Worm (Caenorhabditis elegans): ENCODE data around the gene tra-1.
"Not testable (repeated sequence)": the region's sequence is repeated elsewhere in the genome, so short reads cannot be mapped to it uniquely, and the experiment has no call there.

Gene tra-1

DNA sequence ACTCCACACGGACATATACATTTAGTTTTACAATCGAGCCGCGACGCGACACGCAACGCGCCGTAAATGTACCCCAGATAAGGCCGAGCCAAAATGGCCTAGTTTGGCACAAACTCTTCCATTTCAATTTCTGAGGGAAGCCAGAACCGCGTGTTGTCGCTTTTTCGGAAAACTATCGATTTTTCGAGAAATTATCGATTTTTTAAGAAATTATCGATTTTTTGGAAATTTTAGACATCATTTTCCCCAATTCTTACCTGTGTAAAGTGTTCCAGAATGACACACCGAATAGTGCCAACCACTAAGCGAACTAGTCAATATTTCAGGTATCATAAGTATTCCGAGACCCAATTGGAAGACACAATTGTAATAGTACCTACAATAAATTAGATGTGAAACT is 36.4 kb upstream of the tra-1 start:
- TF ChIP-seq sox-2 (GFP tag; IDR thresholded peaks at IDR 0.05) (no peak), fkh-6 (tag; optimal IDR thresholded peaks at IDR 0.05) (no peak), K09A11.1 (tag; optimal IDR thresholded peaks at IDR 0.05; ENCODE audit: insufficient read depth) (no peak), pax-1 (tag; optimal IDR thresholded peaks at IDR 0.05) (no peak)

DNA sequence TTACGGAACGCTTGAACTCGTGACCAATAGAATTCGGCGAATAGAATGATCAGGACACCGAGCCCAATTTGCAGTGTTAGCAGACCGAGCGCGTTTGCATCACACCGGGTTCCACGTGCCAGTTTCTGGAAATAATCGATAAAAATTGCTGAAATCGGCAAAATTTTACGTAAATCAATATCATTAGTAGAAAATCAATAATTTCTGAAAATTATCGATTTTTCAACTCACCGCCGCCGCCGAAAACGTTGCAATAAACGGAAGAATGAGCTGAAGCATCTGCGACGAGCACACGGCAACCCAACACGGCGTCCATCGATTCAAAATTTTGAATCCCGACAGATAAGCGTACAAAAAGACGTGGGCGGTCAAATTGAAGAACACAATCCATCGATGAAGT is 35.6 kb upstream of the tra-1 start:
- TF ChIP-seq F13H6.1 (tag; optimal IDR thresholded peaks at IDR 0.05) (no peak), ref-2 (tag; optimal IDR thresholded peaks at IDR 0.05) (no peak), unc-3 (GFP tag; conservative IDR thresholded peaks at IDR 0.05) (no peak), unc-3 (tag; optimal IDR thresholded peaks at IDR 0.05) (no peak)

DNA sequence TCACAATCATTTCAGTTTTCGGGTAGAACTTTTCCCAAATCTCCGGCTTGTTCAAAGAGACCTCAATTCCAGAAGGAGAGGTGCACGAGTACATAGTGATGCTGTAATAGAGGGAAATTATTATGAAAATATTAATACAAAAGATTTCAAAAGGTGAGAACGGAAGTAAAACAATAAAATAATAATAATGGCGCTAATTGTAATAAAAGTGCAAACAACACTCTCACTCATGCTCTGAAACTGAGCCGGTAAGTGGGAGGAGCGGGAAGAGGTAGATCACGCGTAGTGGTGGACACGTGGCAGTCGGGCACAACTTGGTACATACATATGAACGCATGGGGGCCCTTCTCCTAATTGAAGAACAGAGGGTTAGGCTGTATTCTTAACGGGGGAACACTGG is 32.0 kb upstream of the tra-1 start, which contains the start of gene tbx-37:
TSS of gene tbx-37 (minus strand) at position 101 of the 400 bp plus-strand sequence.
- TF ChIP-seq pros-1 (tag; optimal IDR thresholded peaks at IDR 0.05) = no peak
- TF ChIP-seq ttx-3 (tag; optimal IDR thresholded peaks at IDR 0.05) = no peak

DNA sequence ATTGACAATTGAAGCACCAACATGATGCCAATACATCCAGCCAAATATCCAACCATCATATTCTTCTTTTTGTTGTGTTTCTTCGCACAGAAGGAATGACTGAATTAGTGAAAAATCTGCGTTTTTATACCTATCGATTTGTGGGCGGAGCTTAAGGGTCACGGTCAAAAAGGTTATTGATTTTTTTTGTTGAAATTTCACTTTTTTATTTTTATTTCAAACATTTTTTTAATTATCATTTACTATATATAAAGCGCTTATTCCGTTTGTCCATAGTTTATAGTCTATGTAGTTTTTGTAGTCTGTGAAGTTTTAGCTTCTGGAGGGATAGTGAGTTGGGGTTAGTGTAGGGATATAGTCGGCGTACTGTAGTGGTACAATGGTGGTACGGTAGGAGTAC is 29.0 kb upstream of the tra-1 start, which contains the start of gene Y47D3A.13:
TSS of gene Y47D3A.13 (minus strand) at position 101 of the 400 bp plus-strand sequence.
- not testable (repeated sequence) for TF ChIP-seq mec-3 (tag; optimal IDR thresholded peaks at IDR 0.05; ENCODE audit: borderline replicate concordance); gmeb-2 (tag; optimal IDR thresholded peaks at IDR 0.05); ceh-34 (tag; optimal IDR thresholded peaks at IDR 0.05)

DNA sequence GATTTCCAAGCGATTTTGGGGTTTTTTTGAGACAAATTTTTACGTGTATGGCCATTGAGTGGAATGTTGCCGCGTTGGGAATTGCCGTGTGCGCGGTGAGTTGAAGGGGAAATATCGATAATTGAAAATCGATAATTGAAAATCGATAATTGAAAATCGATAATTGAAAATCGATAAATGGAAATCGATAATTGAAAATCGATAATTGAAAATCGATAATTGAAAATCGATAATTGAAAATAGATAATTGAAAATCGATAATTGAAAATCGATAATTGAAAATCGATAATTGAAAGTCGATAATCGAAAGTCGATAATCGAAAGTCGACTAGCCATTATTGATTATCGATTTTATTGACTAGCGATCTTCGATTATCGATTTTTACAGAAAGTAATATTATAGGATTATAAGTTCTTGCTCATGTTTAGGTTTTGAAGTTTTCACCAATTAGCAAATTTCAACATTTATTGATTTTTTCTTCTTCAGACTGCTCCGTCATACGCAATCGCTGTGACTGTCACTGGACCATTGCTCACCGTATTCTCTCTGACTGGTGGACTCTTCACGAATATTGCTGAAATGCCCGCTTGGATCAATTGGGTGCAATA is 26.7 kb upstream of the tra-1 start:
- TF ChIP-seq ceh-48 (tag; optimal IDR thresholded peaks at IDR 0.05) (peak; percentile 58), npax-4 (tag; optimal IDR thresholded peaks at IDR 0.05) (no peak)

DNA sequence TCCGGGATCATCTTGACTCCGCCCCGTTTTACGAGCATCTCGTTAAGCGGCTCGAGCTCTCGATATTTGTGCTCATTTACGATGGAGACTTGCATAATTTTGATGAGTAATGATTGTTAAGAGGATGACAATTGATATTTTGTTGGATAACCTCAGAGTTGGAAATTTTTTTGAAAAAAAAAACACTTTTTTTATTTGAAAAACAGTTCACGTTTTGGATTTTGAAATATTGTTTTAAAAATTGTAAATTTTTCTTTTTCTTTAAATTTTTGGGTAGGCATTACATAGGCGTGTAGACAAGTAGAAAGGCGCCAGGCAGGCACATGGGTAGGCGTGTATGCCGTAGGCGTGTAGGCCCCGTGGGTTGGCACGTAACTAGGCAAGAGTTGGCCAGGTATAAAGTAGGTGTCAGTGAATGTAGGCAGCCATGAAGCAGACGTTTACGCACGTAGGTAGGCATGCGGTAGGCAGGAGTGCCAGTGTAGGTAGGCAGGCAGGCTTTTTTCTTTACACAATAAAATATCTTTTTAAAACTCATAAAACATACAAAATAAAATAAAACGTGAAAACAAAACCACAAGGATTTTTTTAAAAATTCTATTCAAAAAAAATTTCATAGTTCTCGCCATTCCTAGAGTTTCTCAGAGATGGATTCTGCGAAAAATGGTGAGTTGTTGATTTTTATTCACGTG is 23.3 kb upstream of the tra-1 start, which contains the start of the genes tbx-34 and wht-8:
TSS of gene tbx-34 (minus strand) at position 101 of the 692 bp plus-strand sequence.
TSS of gene wht-8 (plus strand) at position 642 of the 692 bp plus-strand sequence.
- TF ChIP-seq pros-1 (tag; optimal IDR thresholded peaks at IDR 0.05) (no peak), ceh-30 (tag; optimal IDR thresholded peaks at IDR 0.05) (no peak), elt-2 (tag; optimal IDR thresholded peaks at IDR 0.05) (no peak), lin-11 (tag; optimal IDR thresholded peaks at IDR 0.05) (no peak), pax-1 (tag; optimal IDR thresholded peaks at IDR 0.05) (no peak), C08G9.2 (tag; optimal IDR thresholded peaks at IDR 0.05) (no peak), ceh-31 (tag; optimal IDR thresholded peaks at IDR 0.05) (no peak), gmeb-2 (tag; optimal IDR thresholded peaks at IDR 0.05) (no peak), ceh-6 (GFP tag; optimal IDR thresholded peaks at IDR 0.05) (no peak), T23F11.4 (GFP tag; optimal IDR thresholded peaks at IDR 0.05) (no peak), ceh-9 (tag; optimal IDR thresholded peaks at IDR 0.05) (no peak), fkh-6 (tag; optimal IDR thresholded peaks at IDR 0.05) (no peak), unc-42 (tag; optimal IDR thresholded peaks at IDR 0.05) (no peak)

DNA sequence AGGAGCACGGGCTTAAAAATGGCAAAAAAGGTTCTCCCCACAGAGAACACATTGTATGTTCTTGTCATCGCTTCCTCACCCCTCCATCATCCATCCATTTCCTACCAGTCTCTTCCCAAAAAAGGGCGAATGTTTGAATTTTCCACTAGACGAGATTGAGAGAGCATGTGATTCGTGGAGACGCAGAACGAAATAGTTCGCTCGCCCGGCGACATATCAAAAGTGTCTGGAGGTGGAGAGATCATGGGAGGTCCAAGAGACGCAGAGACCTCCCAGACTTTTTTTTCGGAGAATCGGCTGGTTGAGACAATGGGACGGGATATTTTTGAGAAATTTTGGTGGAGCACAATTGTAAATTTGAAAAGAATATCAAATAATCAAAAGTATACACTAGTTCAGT is 13.4 kb upstream of the tra-1 start:
- no peak for TF ChIP-seq nhr-232 (tag; optimal IDR thresholded peaks at IDR 0.05)
- TF ChIP-seq ttx-3 (tag; optimal IDR thresholded peaks at IDR 0.05) = no peak
- no peak for TF ChIP-seq ztf-16 (tag; optimal IDR thresholded peaks at IDR 0.05)
- TF ChIP-seq fkh-10 (GFP tag; optimal IDR thresholded peaks at IDR 0.05) = no peak
- TF ChIP-seq ceh-2 (tag; optimal IDR thresholded peaks at IDR 0.05) = no peak
- no peak for TF ChIP-seq syd-9 (tag; optimal IDR thresholded peaks at IDR 0.05)
- TF ChIP-seq hlh-15 (tag; optimal IDR thresholded peaks at IDR 0.05) = no peak
- no peak for TF ChIP-seq pha-4 (tag; optimal IDR thresholded peaks at IDR 0.05)
- TF ChIP-seq ceh-19 (GFP tag; optimal IDR thresholded peaks at IDR 0.05) = no peak
- no peak for TF ChIP-seq ceh-18 (tag; optimal IDR thresholded peaks at IDR 0.05)

Measured in whole organism, late embryonic.